Worm (Caenorhabditis elegans) whole organism, L4 larva: ENCODE measurements around the gene fbxa-120.

Source experiments
- D1046.2 ChIP-seq: fragments of 200-800 bp; sonication (Bioruptor generic); IDR thresholded peaks from 2 replicates; pipeline ENCODE4 v1.3.6; 2022; ENCODE audit warnings: missing genetic modification characterization, missing compliant biosample characterization
- F37D6.2 ChIP-seq: sonication (generic microtip); optimal IDR thresholded peaks from 2 replicates; lab custom pipeline; 2016; ENCODE audit warnings: mild to moderate bottlenecking, missing genetic modification characterization, missing compliant biosample characterization
- F49E8.2 ChIP-seq: sonication (generic microtip); optimal IDR thresholded peaks from 2 replicates; lab custom pipeline; 2016; ENCODE audit warnings: missing compliant biosample characterization, mild to moderate bottlenecking, missing genetic modification characterization, borderline replicate concordance
- T26A8.4 ChIP-seq: fragments of 200-800 bp; sonication (Bioruptor generic); IDR thresholded peaks from 2 replicates; pipeline ENCODE4 v1.3.6; 2022; ENCODE audit warnings: missing genetic modification characterization, missing compliant biosample characterization
- ZK337.2 ChIP-seq: fragments of 200-800 bp; sonication (Bioruptor generic); IDR thresholded peaks from 2 replicates; pipeline ENCODE4 v1.3.6; 2022; ENCODE audit warnings: missing genetic modification reagents, missing genetic modification characterization, missing compliant biosample characterization
- aha-1 ChIP-seq: fragments of 150-350 bp; peaks from one replicate; lab custom pipeline; 2014; ENCODE audit warnings: missing biosample characterization, missing genetic modification characterization
- aly-2 ChIP-seq: sonication (generic microtip); optimal IDR thresholded peaks from 2 replicates; lab custom pipeline; 2018; ENCODE audit warnings: missing biosample characterization, missing genetic modification characterization
- arid-1 ChIP-seq: fragments of 200-800 bp; sonication (Bioruptor generic); conservative IDR thresholded peaks from 2 replicates; pipeline ENCODE4 v1.3.6; 2022; ENCODE audit warnings: missing genetic modification reagents, missing genetic modification characterization, missing compliant biosample characterization
- ceh-20 ChIP-seq: fragments of 200-800 bp; sonication (Bioruptor generic); IDR thresholded peaks from 2 replicates; pipeline ENCODE4 v1.3.6; 2022; ENCODE audit warnings: missing genetic modification reagents, missing genetic modification characterization, missing compliant biosample characterization
- ceh-44 ChIP-seq: fragments of 200-800 bp; sonication (Bioruptor generic); IDR thresholded peaks from 2 replicates; pipeline ENCODE4 v1.3.6; 2022; ENCODE audit warnings: missing genetic modification reagents, missing genetic modification characterization, missing compliant biosample characterization
- ces-1 ChIP-seq: fragments of 150-350 bp; sonication (generic microtip); optimal IDR thresholded peaks from 4 replicates; lab custom pipeline; 2014; ENCODE audit warnings: missing biosample characterization, missing genetic modification reagents, missing genetic modification characterization
- cey-2 ChIP-seq: sonication (generic microtip); optimal IDR thresholded peaks from 3 replicates; lab custom pipeline; 2017; ENCODE audit warnings: missing genetic modification characterization, mild to moderate bottlenecking, missing compliant biosample characterization, antibody characterized with exemption, borderline replicate concordance; ENCODE audit not compliant: insufficient read depth
- ctbp-1 ChIP-seq: fragments of 200-800 bp; sonication (Bioruptor generic); IDR thresholded peaks from 2 replicates; pipeline ENCODE4 v1.3.6; 2022; ENCODE audit warnings: missing genetic modification reagents, missing genetic modification characterization, missing compliant biosample characterization
- daf-12 ChIP-seq: fragments of 150-350 bp; optimal IDR thresholded peaks from 2 replicates; lab custom pipeline; 2014; ENCODE audit warnings: missing biosample characterization, missing genetic modification reagents, missing genetic modification characterization
- daf-16 ChIP-seq, 3 experiments: sonication (generic microtip); optimal IDR thresholded peaks; 2 replicates each; lab custom pipeline; 2016 to 2017; ENCODE audit warnings: missing genetic modification characterization in 3 of 3, missing genetic modification reagents in 3 of 3, mild to moderate bottlenecking in 2 of 3, missing compliant biosample characterization in 2 of 3, missing biosample characterization in 1 of 3, moderate library complexity in 1 of 3
- daf-19 ChIP-seq: fragments of 200-800 bp; sonication (Bioruptor generic); conservative IDR thresholded peaks from 2 replicates; pipeline ENCODE4 v1.3.6; 2022; ENCODE audit warnings: missing genetic modification characterization, missing compliant biosample characterization
- daf-8 ChIP-seq: fragments of 200-800 bp; sonication (Bioruptor generic); IDR thresholded peaks from 2 replicates; pipeline ENCODE4 v1.3.6; 2022; ENCODE audit warnings: missing genetic modification characterization, missing compliant biosample characterization
- dmd-6 ChIP-seq: fragments of 200-800 bp; sonication (Bioruptor generic); IDR thresholded peaks from 2 replicates; pipeline ENCODE4 v1.3.6; 2022; ENCODE audit warnings: missing genetic modification reagents, missing genetic modification characterization, missing compliant biosample characterization
- duxl-1 ChIP-seq: sonication (generic microtip); optimal IDR thresholded peaks from 2 replicates; lab custom pipeline; 2016; ENCODE audit warnings: mild to moderate bottlenecking, missing genetic modification characterization, moderate library complexity, missing compliant biosample characterization; ENCODE audit not compliant: poor library complexity
- dve-1 ChIP-seq: sonication (generic microtip); optimal IDR thresholded peaks from 2 replicates; lab custom pipeline; 2017; ENCODE audit warnings: antibody characterized with exemption, mild to moderate bottlenecking, missing genetic modification characterization, missing compliant biosample characterization; ENCODE audit not compliant: insufficient read depth
- fkh-10 ChIP-seq: fragments of 150-350 bp; optimal IDR thresholded peaks from 2 replicates; lab custom pipeline; 2014; ENCODE audit warnings: missing biosample characterization, missing genetic modification reagents, missing genetic modification characterization
- hlh-11 ChIP-seq: fragments of 200-800 bp; sonication (Bioruptor generic); optimal IDR thresholded peaks from 2 replicates; lab custom pipeline; 2018; ENCODE audit warnings: mild to moderate bottlenecking, missing genetic modification characterization, missing compliant biosample characterization
- hlh-30 ChIP-seq: sonication (generic microtip); optimal IDR thresholded peaks from 2 replicates; lab custom pipeline; 2017; ENCODE audit warnings: antibody characterized with exemption, mild to moderate bottlenecking, missing genetic modification characterization, missing compliant biosample characterization; ENCODE audit not compliant: insufficient read depth
- lin-13 ChIP-seq: fragments of 150-350 bp; optimal IDR thresholded peaks from 2 replicates; lab custom pipeline; 2014; ENCODE audit warnings: missing biosample characterization, missing genetic modification reagents, missing genetic modification characterization
- madf-5 ChIP-seq, 2 experiments: fragments of 200-800 bp; sonication (Bioruptor generic); IDR thresholded peaks; 2 replicates each; pipeline ENCODE4 v1.3.6; 2022; ENCODE audit warnings: missing compliant biosample characterization in 2 of 2, missing genetic modification characterization in 2 of 2
- mxl-3 ChIP-seq: fragments of 200-800 bp; sonication (Bioruptor generic); optimal IDR thresholded peaks from 2 replicates; lab custom pipeline; 2018; ENCODE audit warnings: mild to moderate bottlenecking, missing genetic modification characterization, missing compliant biosample characterization
- nhr-111 ChIP-seq: fragments of 200-800 bp; sonication (Bioruptor generic); optimal IDR thresholded peaks from 2 replicates; lab custom pipeline; 2018; ENCODE audit warnings: mild to moderate bottlenecking, missing genetic modification characterization, missing compliant biosample characterization
- nhr-48 ChIP-seq: sonication (generic microtip); optimal IDR thresholded peaks from 2 replicates; lab custom pipeline; 2016; ENCODE audit warnings: mild to moderate bottlenecking, missing genetic modification characterization, missing compliant biosample characterization
- pqm-1 ChIP-seq: sonication (generic microtip); optimal IDR thresholded peaks from 2 replicates; lab custom pipeline; 2017; ENCODE audit warnings: missing biosample characterization, missing genetic modification characterization
- spr-3 ChIP-seq: fragments of 200-800 bp; sonication (Bioruptor generic); optimal IDR thresholded peaks from 2 replicates; lab custom pipeline; 2018; ENCODE audit warnings: mild to moderate bottlenecking, missing genetic modification characterization, missing compliant biosample characterization
- tra-1 ChIP-seq: fragments of 200-800 bp; sonication (Bioruptor generic); IDR thresholded peaks from 2 replicates; pipeline ENCODE4 v1.3.6; 2022; ENCODE audit warnings: missing genetic modification reagents, missing genetic modification characterization, missing compliant biosample characterization
- unc-62 ChIP-seq, 3 experiments: fragments of 150-350 bp in 1 of 3; sonication (generic microtip); optimal IDR thresholded peaks in 2 of 3; peaks in 1 of 3; 1 replicate in 1 of 3; 2 replicates in 2 of 3; lab custom pipeline; 2014 to 2017; ENCODE audit warnings: missing biosample characterization in 3 of 3, missing genetic modification characterization in 3 of 3, missing genetic modification reagents in 3 of 3, missing genotype in 1 of 3
- zag-1 ChIP-seq: fragments of 150-350 bp; optimal IDR thresholded peaks from 2 replicates; lab custom pipeline; 2014; ENCODE audit warnings: missing biosample characterization, missing genetic modification characterization
- zip-2 ChIP-seq: fragments of 150-350 bp; optimal IDR thresholded peaks from 2 replicates; lab custom pipeline; 2014; ENCODE audit warnings: missing biosample characterization, missing genetic modification characterization
- ztf-11 ChIP-seq: fragments of 150-350 bp; optimal IDR thresholded peaks from 2 replicates; lab custom pipeline; 2014; ENCODE audit warnings: missing biosample characterization, missing genetic modification characterization

The fbxa-120 gene

ce11 chrX:17324954-17325353, 22.4 kb downstream of the fbxa-120 start:
- TF ChIP-seq F37D6.2 (tag; lab: Kevin White, UChicago) (no peak), arid-1 (GFP tag; lab: Robert Waterston, UW) (no peak), daf-8 (no peak), zag-1 (tag; lab: Kevin White, UChicago) (no peak), cey-2 (no peak), ZK337.2 (no peak), duxl-1 (tag; lab: Kevin White, UChicago) (no peak), ztf-11 (no peak), D1046.2 (no peak), zip-2 (tag; lab: Kevin White, UChicago) (no peak), hlh-30 (tag; lab: Kevin White, UChicago) (no peak), pqm-1 (tag; lab: Kevin White, UChicago) (no peak), madf-5 (GFP tag; IDR thresholded peaks at IDR 0.05; lab: Robert Waterston, UW) (no peak), F49E8.2 (tag; lab: Kevin White, UChicago) (no peak), tra-1 (no peak), aly-2 (tag; lab: Kevin White, UChicago) (no peak), ceh-20 (GFP tag; lab: Robert Waterston, UW) (no peak), spr-3 (no peak)

- TF ChIP-seq T26A8.4 (GFP tag; lab: Robert Waterston, UW) (no peak), ceh-44 (GFP tag; lab: Robert Waterston, UW) (no peak), dmd-6 (GFP tag; lab: Robert Waterston, UW) (no peak), zag-1 (tag; lab: Kevin White, UChicago) (no peak), hlh-11 (tag; lab: Kevin White, UChicago) (no peak), unc-62 (GFP tag; optimal IDR thresholded peaks at IDR 0.05 in 1 of 2; lab: Kevin White, UChicago) (no peak), unc-62 (tag; optimal IDR thresholded peaks at IDR 0.05; lab: Kevin White, UChicago) (no peak), mxl-3 (GFP tag; lab: Kevin White, UChicago) (no peak), nhr-111 (GFP tag; lab: Kevin White, UChicago) (no peak), ces-1 (GFP tag; lab: Kevin White, UChicago) (no peak), nhr-48 (tag; lab: Kevin White, UChicago) (no peak), daf-19 (GFP tag; lab: Robert Waterston, UW) (no peak)
These were observed 24.7 kb downstream of the fbxa-120 start for ce11 chrX:17327226-17327625.

- no peak for TF ChIP-seq ctbp-1 (GFP tag; lab: Robert Waterston, UW)
- TF ChIP-seq lin-13, result no peak
- TF ChIP-seq pqm-1 (tag; lab: Kevin White, UChicago), result peak; percentile 40
- no peak for TF ChIP-seq arid-1 (GFP tag; lab: Robert Waterston, UW)
- peak; percentile 63 for TF ChIP-seq aha-1
- TF ChIP-seq fkh-10 (GFP tag; lab: Kevin White, UChicago), result no peak
- TF ChIP-seq daf-16 (GFP tag; optimal IDR thresholded peaks at IDR 0.05; lab: Kevin White, UChicago), result no peak
- peak; percentile 45 for TF ChIP-seq daf-16 (tag; optimal IDR thresholded peaks at IDR 0.05; lab: Kevin White, UChicago)
- TF ChIP-seq hlh-11 (tag; lab: Kevin White, UChicago), result peak; percentile 29
- TF ChIP-seq mxl-3 (GFP tag; lab: Kevin White, UChicago), result peak; percentile 38
These were observed 26.6 kb downstream of the fbxa-120 start for ce11 chrX:17329075-17329474.

DNA sequence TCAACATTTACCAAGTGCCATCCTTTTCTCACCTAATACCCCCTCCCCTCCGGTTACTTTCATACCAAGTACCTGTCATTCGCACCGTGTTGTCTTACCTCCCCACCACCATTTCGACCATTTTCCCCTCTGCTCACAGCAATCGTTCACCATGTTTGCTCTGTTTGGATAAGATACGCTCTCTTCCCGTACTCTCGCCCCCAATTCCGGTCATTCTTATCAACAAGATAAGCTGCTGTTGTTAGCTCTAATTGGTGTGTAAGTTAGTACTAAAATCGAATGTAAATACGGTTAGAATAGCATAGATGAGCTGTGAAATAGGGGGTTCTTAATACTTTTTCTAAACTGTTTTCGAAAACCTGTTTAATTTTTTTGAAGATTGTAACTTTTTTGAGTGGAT, 28.1 kb downstream of the fbxa-120 start:
- no peak for TF ChIP-seq daf-16 (GFP tag; optimal IDR thresholded peaks at IDR 0.05; lab: Kevin White, UChicago)
- TF ChIP-seq daf-16 (tag; optimal IDR thresholded peaks at IDR 0.05; lab: Kevin White, UChicago), result peak; percentile 54
- peak; percentile 1 for TF ChIP-seq dve-1 (tag; lab: Kevin White, UChicago)
- no peak for TF ChIP-seq daf-12 (tag; lab: Kevin White, UChicago)
- TF ChIP-seq ZK337.2, result no peak
- TF ChIP-seq unc-62 (GFP tag; optimal IDR thresholded peaks at IDR 0.05 in 1 of 2; lab: Kevin White, UChicago), result peak in 1 of 2 experiments; percentile 38
- no peak for TF ChIP-seq unc-62 (tag; optimal IDR thresholded peaks at IDR 0.05; lab: Kevin White, UChicago)
